Fruit fly (Drosophila melanogaster): Measurements from ENCODE around the gene Ser6.

dm6 chrX:20916436-20916835 is 46.9 kb downstream of the Ser6 start:
- TF ChIP-seq psq (optimal IDR thresholded peaks at IDR 0.05) = no peak
- no peak for TF ChIP-seq h (optimal IDR thresholded peaks at IDR 0.05)

All from Kc167 (cell line).